Worm (Caenorhabditis elegans): Measurements from ENCODE around the gene F37C4.8.

F37C4.8 gene

DNA sequence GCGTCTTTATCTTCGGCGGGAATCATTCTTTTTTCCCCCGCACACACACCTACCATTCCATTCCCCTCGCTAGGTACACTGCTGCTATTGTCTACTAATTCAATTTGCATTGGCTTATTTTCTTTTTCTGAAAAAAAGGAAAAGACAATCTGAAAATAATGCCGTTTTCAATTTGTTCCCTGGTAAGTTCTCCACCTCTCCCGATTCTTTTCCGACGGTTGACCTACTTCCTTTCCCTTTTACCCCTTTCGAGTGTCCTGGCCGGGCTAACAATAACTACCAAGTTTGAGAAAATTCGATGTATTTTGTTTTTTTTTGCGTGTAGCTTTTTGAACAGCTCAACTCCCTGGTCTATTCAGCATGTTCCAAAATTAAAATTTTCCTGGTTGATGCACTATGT is 13.8 kb downstream of the F37C4.8 start, which contains the start of gene F37C4.4:
F37C4.4 (plus strand) TSS at position 58 of the 400 bp plus-strand sequence.
- peak; percentile 40 for TF ChIP-seq elt-1 (tag; optimal IDR thresholded peaks at IDR 0.05; ENCODE audit: borderline replicate concordance, insufficient read depth)
- peak; percentile 36 for TF ChIP-seq ham-2 (GFP tag; optimal IDR thresholded peaks at IDR 0.05)
- no peak for TF ChIP-seq nhr-237 (tag; optimal IDR thresholded peaks at IDR 0.05)

DNA sequence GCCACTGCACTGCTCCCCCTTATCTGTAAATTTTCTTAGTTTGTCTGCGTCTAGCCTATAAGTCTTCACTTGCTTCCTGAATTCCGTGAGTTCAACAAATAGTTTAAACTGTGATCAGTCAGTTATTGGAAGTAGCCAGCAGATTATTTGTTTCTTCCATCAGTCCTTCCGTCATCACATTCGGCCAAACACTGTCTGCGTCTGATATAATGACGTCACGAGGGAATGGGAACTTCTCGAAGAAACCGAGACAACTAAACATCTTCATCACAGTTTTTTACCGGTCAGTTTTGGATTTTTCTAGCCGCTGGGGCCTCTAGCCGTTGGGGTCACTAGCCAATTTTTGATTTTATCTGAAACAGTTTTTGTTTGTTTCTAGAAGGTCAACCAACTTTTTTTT is 15.0 kb downstream of the F37C4.8 start:
- TF ChIP-seq nhr-12 (tag; optimal IDR thresholded peaks at IDR 0.05) (no peak), snpc-4 (tag; optimal IDR thresholded peaks at IDR 0.05) (no peak), lsy-2 (tag; optimal IDR thresholded peaks at IDR 0.05) (no peak), sem-2 (GFP tag; optimal IDR thresholded peaks at IDR 0.05) (no peak), unc-62 (GFP tag; optimal IDR thresholded peaks at IDR 0.05) (no peak), nhr-2 (tag; optimal IDR thresholded peaks at IDR 0.05) (no peak), lin-13 (tag; optimal IDR thresholded peaks at IDR 0.05) (no peak), M03D4.4 (tag; optimal IDR thresholded peaks at IDR 0.05) (no peak), ces-1 (GFP tag; optimal IDR thresholded peaks at IDR 0.05) (no peak), mep-1 (tag; optimal IDR thresholded peaks at IDR 0.05) (no peak), unc-120 (tag; optimal IDR thresholded peaks at IDR 0.05; ENCODE audit: poor library complexity, severe bottlenecking) (no peak)

DNA sequence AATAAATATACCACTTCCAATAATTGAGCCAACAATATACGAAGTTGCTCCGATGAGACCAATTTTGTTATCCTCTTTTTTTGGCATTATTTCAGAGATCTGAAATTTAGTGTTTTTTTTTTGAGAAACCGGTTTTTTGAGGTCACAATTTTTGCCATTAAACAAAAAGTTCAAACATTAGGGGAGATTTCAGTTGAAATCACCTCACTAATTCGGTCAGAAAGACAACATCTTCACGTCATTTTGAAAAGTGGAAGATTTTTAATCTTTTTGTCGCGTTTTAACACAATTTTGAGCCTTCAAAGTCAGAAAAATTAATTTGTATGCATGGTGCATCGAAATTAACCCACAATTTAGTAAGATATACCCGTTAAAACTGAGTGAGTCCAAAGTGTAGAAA is 16.1 kb downstream of the F37C4.8 start, which contains the start of gene aat-8:
aat-8 (minus strand) TSS at position 101 of the 400 bp plus-strand sequence.
- no peak for TF ChIP-seq lin-13 (tag; optimal IDR thresholded peaks at IDR 0.05)
- no peak for TF ChIP-seq mls-2 (tag; optimal IDR thresholded peaks at IDR 0.05)
- no peak for TF ChIP-seq M03D4.4 (tag; optimal IDR thresholded peaks at IDR 0.05)
- TF ChIP-seq unc-120 (tag; optimal IDR thresholded peaks at IDR 0.05; ENCODE audit: poor library complexity, severe bottlenecking), result no peak
- no peak for TF ChIP-seq ceh-43 (GFP tag; optimal IDR thresholded peaks at IDR 0.05)
- no peak for TF ChIP-seq zip-8 (tag; optimal IDR thresholded peaks at IDR 0.05)
- no peak for TF ChIP-seq ceh-39 (tag; optimal IDR thresholded peaks at IDR 0.05)
- no peak for TF ChIP-seq blmp-1 (tag; optimal IDR thresholded peaks at IDR 0.05)
- TF ChIP-seq nhr-76 (tag; optimal IDR thresholded peaks at IDR 0.05), result no peak
- TF ChIP-seq mep-1 (tag; optimal IDR thresholded peaks at IDR 0.05), result no peak

DNA sequence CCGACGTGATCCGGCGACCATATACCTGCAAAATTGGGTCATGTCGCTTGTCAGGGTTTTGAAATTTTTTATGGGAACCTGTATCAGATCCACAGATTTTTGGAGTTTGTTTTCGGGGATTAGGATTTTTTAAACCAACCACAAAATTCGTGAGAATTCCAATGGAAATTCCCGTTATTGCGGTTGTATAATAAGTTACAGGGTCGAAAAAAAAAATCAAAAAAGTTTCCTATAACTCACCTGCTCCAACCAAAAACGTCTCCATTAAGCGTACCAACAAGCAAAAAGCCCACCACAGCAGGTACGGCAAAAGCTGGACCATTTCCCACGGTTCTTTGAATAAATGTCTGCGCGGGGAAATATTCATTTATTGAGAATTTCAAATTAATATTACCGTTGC is 18.1 kb downstream of the F37C4.8 start:
- TF ChIP-seq lin-13 (tag; optimal IDR thresholded peaks at IDR 0.05), result no peak
- TF ChIP-seq unc-62 (GFP tag; optimal IDR thresholded peaks at IDR 0.05), result no peak
- no peak for TF ChIP-seq nhr-76 (tag; optimal IDR thresholded peaks at IDR 0.05)
- TF ChIP-seq drap-1 (GFP tag; optimal IDR thresholded peaks at IDR 0.05), result no peak
- no peak for TF ChIP-seq elt-3 (tag; optimal IDR thresholded peaks at IDR 0.05)
- no peak for TF ChIP-seq nhr-28 (tag; optimal IDR thresholded peaks at IDR 0.05)
- TF ChIP-seq nhr-237 (tag; optimal IDR thresholded peaks at IDR 0.05), result no peak
- no peak for TF ChIP-seq M03D4.4 (tag; optimal IDR thresholded peaks at IDR 0.05)
- TF ChIP-seq pha-4 (tag; optimal IDR thresholded peaks at IDR 0.05), result no peak
- no peak for TF ChIP-seq ztf-11 (tag; optimal IDR thresholded peaks at IDR 0.05)
- no peak for TF ChIP-seq flh-1 (GFP tag; optimal IDR thresholded peaks at IDR 0.05)
- no peak for TF ChIP-seq lin-32 (GFP tag; optimal IDR thresholded peaks at IDR 0.05)
- no peak for TF ChIP-seq snpc-4 (tag; optimal IDR thresholded peaks at IDR 0.05)
- no peak for TF ChIP-seq tbx-8 (GFP tag; optimal IDR thresholded peaks at IDR 0.05)
- no peak for TF ChIP-seq sem-2 (GFP tag; optimal IDR thresholded peaks at IDR 0.05)

DNA sequence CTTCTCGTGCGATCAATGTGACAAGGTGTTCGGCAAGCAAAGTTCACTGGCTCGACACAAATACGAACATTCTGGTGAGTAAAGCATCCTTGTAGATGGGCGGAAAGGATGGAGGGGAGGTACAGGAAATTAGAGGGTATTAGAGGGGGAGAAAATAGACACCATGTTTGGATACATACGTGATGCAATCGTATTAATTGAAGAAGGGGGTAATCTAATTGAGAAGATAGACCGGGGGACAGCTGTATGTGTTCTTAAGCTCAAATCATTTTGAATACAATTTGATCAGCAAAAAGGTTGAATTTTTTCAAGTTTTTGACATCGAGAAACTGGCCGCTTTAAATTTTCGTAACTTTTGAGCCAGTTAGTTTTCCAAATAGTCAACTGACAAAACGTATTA is 20.6 kb downstream of the F37C4.8 start:
- no peak for TF ChIP-seq unc-62 (GFP tag; optimal IDR thresholded peaks at IDR 0.05)
- TF ChIP-seq nhr-2 (tag; optimal IDR thresholded peaks at IDR 0.05), result no peak
- TF ChIP-seq bed-3 (GFP tag; optimal IDR thresholded peaks at IDR 0.05), result no peak
- TF ChIP-seq mls-2 (tag; optimal IDR thresholded peaks at IDR 0.05), result peak; percentile 34
- TF ChIP-seq nhr-12 (tag; optimal IDR thresholded peaks at IDR 0.05), result no peak
- TF ChIP-seq cnd-1 (tag; optimal IDR thresholded peaks at IDR 0.05), result no peak
- peak; percentile 98 for TF ChIP-seq ces-1 (GFP tag; optimal IDR thresholded peaks at IDR 0.05)
- no peak for TF ChIP-seq nhr-237 (tag; optimal IDR thresholded peaks at IDR 0.05)

DNA sequence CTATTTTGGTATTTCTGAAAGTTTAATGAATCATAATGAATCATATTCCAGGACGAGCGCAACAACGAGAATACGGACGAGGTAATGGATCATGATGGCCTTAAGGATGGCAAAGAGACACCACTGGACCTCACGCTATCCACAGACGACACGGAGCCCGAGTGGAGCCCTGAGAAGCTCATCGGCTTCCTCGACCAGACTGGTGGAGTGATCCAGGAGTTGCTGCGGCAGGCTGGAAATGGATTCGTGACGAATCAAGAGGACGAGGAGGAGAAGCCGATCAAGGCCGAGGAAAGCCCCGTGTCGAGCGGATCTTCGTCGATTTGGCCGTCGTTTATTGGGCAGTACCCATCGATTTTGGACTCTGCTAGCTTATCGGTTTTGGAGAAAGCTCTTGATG is 21.5 kb downstream of the F37C4.8 start:
- TF ChIP-seq ceh-83 (GFP tag; optimal IDR thresholded peaks at IDR 0.05) (no peak), mab-5 (tag; optimal IDR thresholded peaks at IDR 0.05) (no peak), tbx-8 (GFP tag; optimal IDR thresholded peaks at IDR 0.05) (no peak), nhr-2 (tag; optimal IDR thresholded peaks at IDR 0.05) (no peak), lsy-2 (tag; optimal IDR thresholded peaks at IDR 0.05) (no peak), unc-62 (GFP tag; optimal IDR thresholded peaks at IDR 0.05) (no peak)
